Fruit fly (Drosophila melanogaster) whole organism, prepupa: Measurements from ENCODE around the gene Alp13.

Experiments used
- Blimp-1 ChIP-seq: fragments of 200-800 bp; sonication (Bioruptor generic); optimal IDR thresholded peaks from 3 replicates; lab custom pipeline; 2017; ENCODE audit warnings: missing biosample characterization, missing genetic modification characterization, mild to moderate bottlenecking, moderate library complexity, missing genetic modification reagents
- CG10631 ChIP-seq: fragments of 200-800 bp; sonication (Bioruptor generic); optimal IDR thresholded peaks from 2 replicates; lab custom pipeline; 2016; ENCODE audit warnings: missing biosample characterization, missing genetic modification characterization
- CG10669 ChIP-seq: fragments of 200-800 bp; sonication (Bioruptor generic); optimal IDR thresholded peaks from 3 replicates; lab custom pipeline; 2018; ENCODE audit warnings: missing biosample characterization, mild to moderate bottlenecking, missing genetic modification characterization, moderate library complexity
- CG11294 ChIP-seq: fragments of 200-800 bp; sonication (Bioruptor generic); IDR thresholded peaks from 2 replicates; pipeline ENCODE4 v1.3.6; 2022; ENCODE audit warnings: missing biosample characterization, missing genetic modification characterization
- CG11902 ChIP-seq: fragments of 200-800 bp; sonication (Bioruptor generic); optimal IDR thresholded peaks from 3 replicates; lab custom pipeline; 2016; ENCODE audit warnings: missing biosample characterization, missing genetic modification characterization
- CG15336 ChIP-seq: fragments of 200-800 bp; sonication (Bioruptor generic); IDR thresholded peaks from 2 replicates; pipeline ENCODE4 v1.3.6; 2022; ENCODE audit warnings: missing biosample characterization, missing genetic modification characterization
- CG31627 ChIP-seq: fragments of 200-800 bp; sonication (Bioruptor generic); optimal IDR thresholded peaks from 3 replicates; lab custom pipeline; 2016; ENCODE audit warnings: missing biosample characterization, missing genetic modification characterization
- CG32006 ChIP-seq: fragments of 200-800 bp; sonication (Bioruptor generic); optimal IDR thresholded peaks from 3 replicates; lab custom pipeline; 2017; ENCODE audit warnings: missing biosample characterization, mild to moderate bottlenecking, missing genetic modification characterization
- CG34406 ChIP-seq: fragments of 200-800 bp; sonication (Bioruptor generic); optimal IDR thresholded peaks from 3 replicates; lab custom pipeline; 2016; ENCODE audit warnings: missing biosample characterization, missing genetic modification characterization
- CG6163 ChIP-seq: fragments of 200-800 bp; sonication (Bioruptor generic); IDR thresholded peaks from 3 replicates; pipeline ENCODE4 v1.3.6; 2022; ENCODE audit warnings: missing biosample characterization, missing genetic modification characterization
- CG6276 ChIP-seq: fragments of 200-800 bp; sonication (Bioruptor generic); optimal IDR thresholded peaks from 2 replicates; lab custom pipeline; 2017; ENCODE audit warnings: missing biosample characterization, mild to moderate bottlenecking, missing genetic modification characterization
- CG6792 ChIP-seq: fragments of 200-800 bp; sonication (Bioruptor generic); optimal IDR thresholded peaks from 3 replicates; lab custom pipeline; 2016; ENCODE audit warnings: missing biosample characterization, missing genetic modification characterization
- CG6808 ChIP-seq: fragments of 200-800 bp; sonication (Bioruptor generic); optimal IDR thresholded peaks from 3 replicates; lab custom pipeline; 2017; ENCODE audit warnings: missing biosample characterization, missing genetic modification characterization, mild to moderate bottlenecking, moderate library complexity, missing genetic modification reagents
- CG8319 ChIP-seq: fragments of 200-800 bp; sonication (Bioruptor generic); optimal IDR thresholded peaks from 3 replicates; lab custom pipeline; 2016; ENCODE audit warnings: missing biosample characterization, missing genetic modification characterization
- CG9139 ChIP-seq: fragments of 200-800 bp; sonication (Bioruptor generic); optimal IDR thresholded peaks from 3 replicates; lab custom pipeline; 2017; ENCODE audit warnings: missing biosample characterization, mild to moderate bottlenecking, missing genetic modification characterization
- Eip75B ChIP-seq: fragments of 200-800 bp; sonication (Bioruptor generic); optimal IDR thresholded peaks from 3 replicates; lab custom pipeline; 2016; ENCODE audit warnings: missing biosample characterization, missing genetic modification characterization
- Eip78C ChIP-seq: fragments of 200-800 bp; sonication (Bioruptor generic); peaks from one replicate; lab custom pipeline; 2016; ENCODE audit warnings: missing biosample characterization, missing genetic modification characterization
- Eip93F ChIP-seq: fragments of 200-800 bp; sonication (Bioruptor generic); optimal IDR thresholded peaks from 2 replicates; lab custom pipeline; 2016; ENCODE audit warnings: missing biosample characterization, mild to moderate bottlenecking, missing genetic modification characterization
- Ets21C ChIP-seq: fragments of 200-800 bp; sonication (Bioruptor generic); optimal IDR thresholded peaks from 3 replicates; lab custom pipeline; 2016; ENCODE audit warnings: missing biosample characterization, missing genetic modification characterization
- Hr38 ChIP-seq: sonication (Bioruptor generic); optimal IDR thresholded peaks from 2 replicates; lab custom pipeline; 2016; ENCODE audit warnings: missing biosample characterization, missing genetic modification characterization
- Hr39 ChIP-seq: fragments of 200-800 bp; sonication (Bioruptor generic); optimal IDR thresholded peaks from 2 replicates; lab custom pipeline; 2016; ENCODE audit warnings: missing biosample characterization, missing genetic modification characterization
- Hr4 ChIP-seq: fragments of 200-800 bp; sonication (Bioruptor generic); optimal IDR thresholded peaks from 3 replicates; lab custom pipeline; 2016; ENCODE audit warnings: missing biosample characterization, missing genetic modification characterization
- Lpt ChIP-seq: fragments of 200-800 bp; sonication (Bioruptor generic); optimal IDR thresholded peaks from 3 replicates; lab custom pipeline; 2016; ENCODE audit warnings: missing biosample characterization, missing genetic modification characterization
- Met ChIP-seq: fragments of 200-800 bp; sonication (Bioruptor generic); optimal IDR thresholded peaks from 3 replicates; lab custom pipeline; 2016; ENCODE audit warnings: missing biosample characterization, missing genetic modification characterization
- Smox ChIP-seq: fragments of 200-800 bp; sonication (Bioruptor generic); optimal IDR thresholded peaks from 3 replicates; lab custom pipeline; 2016; ENCODE audit warnings: missing biosample characterization, missing genetic modification characterization
- Sox102F ChIP-seq: fragments of 200-800 bp; sonication (Bioruptor generic); optimal IDR thresholded peaks from 2 replicates; lab custom pipeline; 2016; ENCODE audit warnings: missing biosample characterization, mild to moderate bottlenecking, missing genetic modification characterization
- Sox14 ChIP-seq: fragments of 200-800 bp; sonication (Bioruptor generic); optimal IDR thresholded peaks from 3 replicates; lab custom pipeline; 2016; ENCODE audit warnings: missing biosample characterization, missing genetic modification characterization
- Sox15 ChIP-seq: fragments of 200-800 bp; sonication (Bioruptor generic); optimal IDR thresholded peaks from 3 replicates; lab custom pipeline; 2016; ENCODE audit warnings: missing biosample characterization, missing genetic modification characterization
- cyc ChIP-seq: fragments of 200-800 bp; sonication (Bioruptor generic); optimal IDR thresholded peaks from 3 replicates; lab custom pipeline; 2016; ENCODE audit warnings: missing biosample characterization, missing genetic modification characterization
- esn ChIP-seq: fragments of 200-800 bp; sonication (Bioruptor generic); optimal IDR thresholded peaks from 2 replicates; lab custom pipeline; 2016; ENCODE audit warnings: missing biosample characterization, mild to moderate bottlenecking, missing genetic modification characterization, moderate library complexity
- fkh ChIP-seq: fragments of 200-800 bp; sonication (Bioruptor generic); optimal IDR thresholded peaks from 3 replicates; lab custom pipeline; 2017; ENCODE audit warnings: missing biosample characterization, mild to moderate bottlenecking, missing genetic modification characterization, moderate library complexity
- net ChIP-seq: fragments of 200-800 bp; sonication (Bioruptor generic); optimal IDR thresholded peaks from 3 replicates; lab custom pipeline; 2016; ENCODE audit warnings: missing biosample characterization, missing genetic modification characterization
- salr ChIP-seq, 2 experiments: fragments of 200-800 bp; sonication (Bioruptor generic); optimal IDR thresholded peaks; 3 replicates each; lab custom pipeline; 2016 to 2018; ENCODE audit warnings: missing biosample characterization in 2 of 2, missing genetic modification characterization in 2 of 2, mild to moderate bottlenecking in 1 of 2
- ss ChIP-seq, 2 experiments: fragments of 200-800 bp; sonication (Bioruptor generic); optimal IDR thresholded peaks; 2 replicates in 1 of 2; 3 replicates in 1 of 2; lab custom pipeline; 2017 to 2018; ENCODE audit warnings: mild to moderate bottlenecking in 2 of 2, missing biosample characterization in 2 of 2, missing genetic modification characterization in 2 of 2, moderate library complexity in 1 of 2
- svp ChIP-seq: fragments of 200-800 bp; sonication (Bioruptor generic); peaks from one replicate; lab custom pipeline; 2016; ENCODE audit warnings: missing biosample characterization, missing genetic modification characterization
- topi ChIP-seq: fragments of 200-800 bp; sonication (Bioruptor generic); optimal IDR thresholded peaks from 3 replicates; lab custom pipeline; 2016; ENCODE audit warnings: missing biosample characterization, missing genetic modification characterization
- vri ChIP-seq: fragments of 200-800 bp; sonication (Bioruptor generic); optimal IDR thresholded peaks from 3 replicates; lab custom pipeline; 2016; ENCODE audit warnings: missing biosample characterization, mild to moderate bottlenecking, missing genetic modification characterization

Alp13 gene

DNA sequence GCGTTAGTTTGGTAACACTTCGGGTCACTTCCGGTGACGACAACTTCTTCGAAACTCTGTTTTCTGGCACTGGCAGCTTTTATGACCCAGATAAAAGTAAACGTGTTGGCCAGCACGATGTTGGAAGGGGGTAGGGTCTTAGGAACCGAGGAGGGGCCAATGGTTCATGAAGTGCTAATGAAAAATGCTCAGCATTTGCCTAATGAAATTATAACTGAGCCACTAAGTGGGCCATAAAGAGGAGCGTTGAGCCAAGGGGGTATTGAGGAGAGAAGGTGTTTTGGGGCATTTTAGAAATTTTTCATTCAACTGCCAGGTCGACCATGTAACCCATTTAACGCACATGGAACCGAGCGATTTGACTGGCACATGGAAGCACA, 23.1 kb upstream of the Alp13 start:
- TF ChIP-seq fkh (GFP tag; lab: Kevin White, UChicago) = no peak
- no peak for TF ChIP-seq Sox15 (GFP tag; lab: Kevin White, UChicago)
- TF ChIP-seq Met (GFP tag; lab: Kevin White, UChicago) = no peak
- TF ChIP-seq Hr38 = no peak
- TF ChIP-seq Hr39 (GFP tag; lab: Kevin White, UChicago) = no peak
- TF ChIP-seq Ets21C = no peak
- no peak for TF ChIP-seq CG6792 (GFP tag; lab: Kevin White, UChicago)

- TF ChIP-seq CG32006 (no peak), CG8319 (GFP tag; lab: Kevin White, UChicago) (no peak), salr (GFP tag; optimal IDR thresholded peaks at IDR 0.05; lab: Kevin White, UChicago) (no peak), CG34406 (GFP tag; lab: Kevin White, UChicago) (peak; percentile 3), vri (peak; percentile 85), CG6808 (no peak), CG11294 (GFP tag; lab: Robert Waterston, UW) (no peak), CG11902 (GFP tag; lab: Kevin White, UChicago) (no peak), cyc (GFP tag; lab: Kevin White, UChicago) (peak; percentile 12), CG6792 (GFP tag; lab: Kevin White, UChicago) (no peak), fkh (GFP tag; lab: Kevin White, UChicago) (peak; percentile 83), Met (GFP tag; lab: Kevin White, UChicago) (no peak), topi (GFP tag; lab: Kevin White, UChicago) (no peak), CG31627 (GFP tag; lab: Kevin White, UChicago) (peak; percentile 21), CG6276 (GFP tag; lab: Kevin White, UChicago) (no peak), svp (peak; percentile 74), Sox102F (GFP tag; lab: Kevin White, UChicago) (no peak), Smox (GFP tag; lab: Kevin White, UChicago) (no peak), CG10669 (no peak), CG15336 (GFP tag; lab: Robert Waterston, UW) (0 out of 2 replicates have a peak, but pooled peaks have one; percentile 21), net (GFP tag; lab: Kevin White, UChicago) (no peak), Eip93F (GFP tag; lab: Kevin White, UChicago) (peak; percentile 55), CG6163 (GFP tag; lab: Robert Waterston, UW) (peak; percentile 27; the same call in 1 of the 3 replicates), esn (peak; percentile 40), CG10631 (GFP tag; lab: Kevin White, UChicago) (no peak), Hr39 (GFP tag; lab: Kevin White, UChicago) (peak; percentile 26), ss (GFP tag; optimal IDR thresholded peaks at IDR 0.05; lab: Kevin White, UChicago) (no peak), Hr4 (GFP tag; lab: Kevin White, UChicago) (no peak), Eip78C (GFP tag; lab: Kevin White, UChicago) (no peak), Eip75B (GFP tag; lab: Kevin White, UChicago) (no peak), Lpt (GFP tag; lab: Kevin White, UChicago) (no peak), Sox14 (no peak)
Measured at dm6 chr3R:10097531-10098295, 22.5 kb upstream of the Alp13 start.

- TF ChIP-seq Lpt (GFP tag; lab: Kevin White, UChicago) (no peak), CG9139 (GFP tag; lab: Kevin White, UChicago) (no peak), CG6808 (no peak), Blimp-1 (no peak), CG11294 (GFP tag; lab: Robert Waterston, UW) (no peak)
Measured at dm6 chr3R:10095765-10096164, 20.6 kb upstream of the Alp13 start.
